Worm (Caenorhabditis elegans): Measurements from ENCODE around the gene decr-1.2.

DNA sequence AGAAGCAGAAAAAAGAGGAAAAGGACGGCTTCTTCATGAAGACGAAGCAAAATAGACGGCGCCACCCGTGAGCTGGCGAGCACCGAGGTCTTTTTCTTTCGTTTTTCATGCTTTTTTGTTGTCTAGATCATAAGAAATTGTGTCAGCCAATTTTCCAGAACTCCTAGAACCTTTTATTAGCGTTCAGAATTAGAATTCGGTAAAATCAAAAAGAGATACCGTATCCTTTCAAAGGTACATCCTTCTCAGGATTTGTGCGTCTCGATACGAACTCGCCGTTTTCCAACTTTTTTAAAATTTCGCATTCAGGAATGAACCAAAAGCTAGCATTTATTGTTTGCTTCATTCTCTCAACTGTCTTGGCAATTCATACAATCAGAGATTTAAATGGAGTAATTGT lies 27.6 kb downstream of the decr-1.2 start, which contains the start of gene F54C9.7:
- TF ChIP-seq sea-1 (GFP tag; conservative IDR thresholded peaks at IDR 0.05) (no peak), ama-1 (optimal IDR thresholded peaks at IDR 0.05) (no peak), aly-1 (tag; optimal IDR thresholded peaks at IDR 0.05) (no peak), ceh-13 (GFP tag; optimal IDR thresholded peaks at IDR 0.05) (no peak), hnd-1 (tag; optimal IDR thresholded peaks at IDR 0.05) (no peak), tra-4 (tag; optimal IDR thresholded peaks at IDR 0.05) (no peak), ceh-36 (tag; optimal IDR thresholded peaks at IDR 0.05) (no peak), tbx-11 (GFP tag; IDR thresholded peaks at IDR 0.05) (no peak), ets-7 (tag; optimal IDR thresholded peaks at IDR 0.05) (no peak), flt-1 (GFP tag; IDR thresholded peaks at IDR 0.05) (no peak), B0310.2 (tag; optimal IDR thresholded peaks at IDR 0.05) (no peak)
